Fruit fly (Drosophila melanogaster): ENCODE data around the gene Spindly.

DNA sequence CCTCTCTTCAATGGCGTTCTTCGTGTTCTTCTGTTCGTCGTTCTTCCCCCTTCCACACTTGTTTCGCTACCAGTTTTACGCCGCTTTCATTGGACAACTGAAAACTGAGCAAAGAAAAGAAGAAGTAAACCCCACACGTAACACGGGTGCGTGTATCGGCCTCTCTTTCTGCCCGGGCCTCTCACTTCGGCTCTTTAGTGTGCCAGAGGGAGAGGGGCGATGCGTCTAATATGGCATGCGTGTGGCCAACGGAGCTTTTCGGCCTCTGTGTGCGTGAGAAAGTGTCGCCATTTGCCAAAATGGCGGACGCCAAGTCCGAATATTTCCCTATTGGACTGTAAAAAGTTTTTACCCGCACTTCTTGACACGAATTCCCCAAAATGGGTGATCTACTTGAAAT, 9.9 kb upstream of the Spindly start:
- TF ChIP-seq N (GFP tag; optimal IDR thresholded peaks at IDR 0.05) (no peak), Abd-B (GFP tag; optimal IDR thresholded peaks at IDR 0.05) (no peak), OdsH (GFP tag; optimal IDR thresholded peaks at IDR 0.05) (no peak), fru (GFP tag; optimal IDR thresholded peaks at IDR 0.05) (no peak)

All from whole organism, wandering third instar larva.